Fruit fly (Drosophila melanogaster) whole organism, wandering third instar larva: ENCODE data around the gene Ser.

Experiments
- Abd-B ChIP-seq: fragments of >200 bp; optimal IDR thresholded peaks from 2 replicates; lab custom pipeline; 2017; ENCODE audit warnings: missing biosample characterization, missing genetic modification characterization
- CG32264 ChIP-seq: fragments of 200-800 bp; sonication (Bioruptor generic); optimal IDR thresholded peaks from 2 replicates; lab custom pipeline; 2016; ENCODE audit warnings: missing biosample characterization, missing genetic modification characterization
- CG9705 ChIP-seq: fragments of 200-800 bp; sonication (Bioruptor generic); optimal IDR thresholded peaks from 2 replicates; lab custom pipeline; 2018; ENCODE audit warnings: missing biosample characterization, mild to moderate bottlenecking, missing genetic modification characterization
- CrebA ChIP-seq: fragments of 200-800 bp; sonication (Bioruptor generic); optimal IDR thresholded peaks from 2 replicates; lab custom pipeline; 2016; ENCODE audit warnings: missing biosample characterization, mild to moderate bottlenecking, missing genetic modification characterization, borderline replicate concordance
- Dfd ChIP-seq: fragments of >200 bp; optimal IDR thresholded peaks from 2 replicates; lab custom pipeline; 2017; ENCODE audit warnings: missing biosample characterization, missing genetic modification characterization
- Dif ChIP-seq: fragments of 200-275, 200-300 bp; sonication (Bioruptor generic); optimal IDR thresholded peaks from 2 replicates; lab custom pipeline; 2018; ENCODE audit warnings: missing biosample characterization, missing genetic modification characterization; ENCODE audit not compliant: partially characterized antibody
- GATAd ChIP-seq: sonication (Bioruptor generic); optimal IDR thresholded peaks from 2 replicates; lab custom pipeline; 2016; ENCODE audit warnings: missing biosample characterization, missing genetic modification characterization
- HLH106 ChIP-seq: fragments of 200-800 bp; optimal IDR thresholded peaks from 3 replicates; lab custom pipeline; 2019; ENCODE audit warnings: missing biosample characterization, mild to moderate bottlenecking, missing genetic modification characterization, moderate library complexity
- Hnf4 ChIP-seq: fragments of 200-800 bp; sonication (Bioruptor generic); optimal IDR thresholded peaks from 2 replicates; lab custom pipeline; 2016; ENCODE audit warnings: missing biosample characterization, mild to moderate bottlenecking, missing genetic modification characterization
- Hr78 ChIP-seq: fragments of >200 bp; optimal IDR thresholded peaks from 2 replicates; lab custom pipeline; 2017; ENCODE audit warnings: missing biosample characterization, missing genetic modification characterization
- Hr83 ChIP-seq: fragments of 200-300 bp; sonication (Bioruptor generic); optimal IDR thresholded peaks from 2 replicates; lab custom pipeline; 2016; ENCODE audit warnings: missing biosample characterization, mild to moderate bottlenecking, missing genetic modification characterization, moderate library complexity; ENCODE audit not compliant: poor library complexity, severe bottlenecking
- Jra ChIP-seq: sonication (Bioruptor generic); optimal IDR thresholded peaks from 2 replicates; lab custom pipeline; 2016; ENCODE audit warnings: missing biosample characterization, missing genetic modification characterization
- Mio ChIP-seq: sonication (Bioruptor generic); optimal IDR thresholded peaks from 2 replicates; lab custom pipeline; 2016; ENCODE audit warnings: missing biosample characterization, missing genetic modification characterization
- Myc ChIP-seq: fragments of >200 bp; optimal IDR thresholded peaks from 2 replicates; lab custom pipeline; 2017
- N ChIP-seq: fragments of >200 bp; optimal IDR thresholded peaks from 2 replicates; lab custom pipeline; 2018; ENCODE audit warnings: missing biosample characterization, missing external identifiers, missing genetic modification characterization
- OdsH ChIP-seq: fragments of 200-800 bp; sonication (Bioruptor generic); optimal IDR thresholded peaks from 2 replicates; lab custom pipeline; 2016; ENCODE audit warnings: missing biosample characterization, mild to moderate bottlenecking, missing genetic modification characterization
- Rel ChIP-seq, 2 experiments: fragments of 200-800 bp; sonication (Bioruptor generic) in 1 of 2; optimal IDR thresholded peaks; 2 replicates in 1 of 2; 3 replicates in 1 of 2; lab custom pipeline; 2016 to 2019; ENCODE audit warnings: mild to moderate bottlenecking in 2 of 2, missing biosample characterization in 2 of 2, missing genetic modification characterization in 2 of 2, moderate library complexity in 1 of 2
- Sp1 ChIP-seq: fragments of 200-800 bp; sonication (Bioruptor generic); optimal IDR thresholded peaks from 3 replicates; lab custom pipeline; 2019; ENCODE audit warnings: missing biosample characterization, mild to moderate bottlenecking, missing genetic modification characterization, moderate library complexity
- Vsx2 ChIP-seq: fragments of 200-300, 225-300 bp; sonication (Bioruptor generic); optimal IDR thresholded peaks from 2 replicates; lab custom pipeline; 2018; ENCODE audit warnings: missing biosample characterization, missing genetic modification characterization; ENCODE audit not compliant: partially characterized antibody
- br ChIP-seq: fragments of 200-800 bp; sonication (Bioruptor generic); optimal IDR thresholded peaks from 2 replicates; lab custom pipeline; 2016; ENCODE audit warnings: missing biosample characterization, missing genetic modification characterization
- brk ChIP-seq: fragments of 200-800 bp; sonication (Bioruptor generic); optimal IDR thresholded peaks from 2 replicates; lab custom pipeline; 2016; ENCODE audit warnings: missing biosample characterization, mild to moderate bottlenecking, missing genetic modification characterization
- dl ChIP-seq, 2 experiments: fragments of 175-275, 200-275 bp in 1 of 2; fragments of 200-275 bp in 1 of 2; sonication (Bioruptor generic); optimal IDR thresholded peaks; lab custom pipeline; 2018; ENCODE audit warnings: mild to moderate bottlenecking in 2 of 2, missing biosample characterization in 2 of 2, missing genetic modification characterization in 2 of 2, moderate library complexity in 2 of 2; ENCODE audit not compliant: partially characterized antibody in 2 of 2, insufficient read depth in 1 of 2
- dmrt93B ChIP-seq: fragments of 200-800 bp; sonication (Bioruptor generic); optimal IDR thresholded peaks from 2 replicates; lab custom pipeline; 2018; ENCODE audit warnings: missing biosample characterization, mild to moderate bottlenecking, missing genetic modification characterization
- dsf ChIP-seq: sonication (Bioruptor generic); optimal IDR thresholded peaks from 2 replicates; lab custom pipeline; 2016; ENCODE audit warnings: missing biosample characterization, missing genetic modification characterization, borderline replicate concordance
- ey ChIP-seq: fragments of 200-800 bp; sonication (Bioruptor generic); optimal IDR thresholded peaks from 2 replicates; lab custom pipeline; 2016; ENCODE audit warnings: missing biosample characterization, missing genetic modification characterization
- foxo ChIP-seq, 2 experiments: fragments of 200-800 bp; sonication (Bioruptor generic); optimal IDR thresholded peaks; 2 replicates in 1 of 2; 3 replicates in 1 of 2; lab custom pipeline; 2016 to 2017; ENCODE audit warnings: missing biosample characterization in 2 of 2, missing genetic modification characterization in 2 of 2
- fru ChIP-seq: fragments of 200-800 bp; sonication (Bioruptor generic); optimal IDR thresholded peaks from 3 replicates; lab custom pipeline; 2016; ENCODE audit warnings: missing biosample characterization, mild to moderate bottlenecking, missing genetic modification characterization
- h ChIP-seq: fragments of 200-800 bp; sonication (Bioruptor generic); optimal IDR thresholded peaks from 3 replicates; lab custom pipeline; 2016; ENCODE audit warnings: missing biosample characterization, mild to moderate bottlenecking, missing genetic modification characterization
- jim ChIP-seq: fragments of 175-275, 200-325 bp; sonication (Bioruptor generic); optimal IDR thresholded peaks from 2 replicates; lab custom pipeline; 2016; ENCODE audit warnings: missing biosample characterization, mild to moderate bottlenecking, missing genetic modification characterization
- lola ChIP-seq: fragments of >200 bp; optimal IDR thresholded peaks from 2 replicates; lab custom pipeline; 2017; ENCODE audit warnings: missing biosample characterization, missing genetic modification characterization
- pan ChIP-seq: fragments of >200 bp; optimal IDR thresholded peaks from 2 replicates; lab custom pipeline; 2017
- psq ChIP-seq: fragments of 200-800 bp; sonication (Bioruptor generic); optimal IDR thresholded peaks from 3 replicates; lab custom pipeline; 2017; ENCODE audit warnings: missing biosample characterization, mild to moderate bottlenecking, missing genetic modification characterization, moderate library complexity
- rgr ChIP-seq: fragments of 200-800 bp; sonication (Bioruptor generic); optimal IDR thresholded peaks from 3 replicates; lab custom pipeline; 2016; ENCODE audit warnings: missing biosample characterization, mild to moderate bottlenecking, missing genetic modification characterization
- sage ChIP-seq: fragments of 200-800 bp; sonication (Bioruptor generic); optimal IDR thresholded peaks from 2 replicates; lab custom pipeline; 2016; ENCODE audit warnings: missing biosample characterization, mild to moderate bottlenecking, missing genetic modification characterization
- sv ChIP-seq: fragments of 200-800 bp; sonication (Bioruptor generic); optimal IDR thresholded peaks from 3 replicates; lab custom pipeline; 2016; ENCODE audit warnings: missing biosample characterization, missing genetic modification characterization
- tai ChIP-seq: sonication (Bioruptor generic); optimal IDR thresholded peaks from 2 replicates; lab custom pipeline; 2016; ENCODE audit warnings: missing biosample characterization, missing genetic modification characterization
- usp ChIP-seq: fragments of >200 bp; optimal IDR thresholded peaks from 2 replicates; lab custom pipeline; 2017; ENCODE audit warnings: missing biosample characterization, missing genetic modification characterization
- woc ChIP-seq: sonication (Bioruptor generic); optimal IDR thresholded peaks from 2 replicates; lab custom pipeline; 2016; ENCODE audit warnings: missing biosample characterization, mild to moderate bottlenecking, missing genetic modification characterization

Ser gene

dm6 chr3R:27204694-27205414, 10.8 kb upstream of the Ser start (continued):
- no peak for TF ChIP-seq dsf (GFP tag; lab: Kevin White, UChicago)
- TF ChIP-seq brk (GFP tag; lab: Kevin White, UChicago): no peak

DNA sequence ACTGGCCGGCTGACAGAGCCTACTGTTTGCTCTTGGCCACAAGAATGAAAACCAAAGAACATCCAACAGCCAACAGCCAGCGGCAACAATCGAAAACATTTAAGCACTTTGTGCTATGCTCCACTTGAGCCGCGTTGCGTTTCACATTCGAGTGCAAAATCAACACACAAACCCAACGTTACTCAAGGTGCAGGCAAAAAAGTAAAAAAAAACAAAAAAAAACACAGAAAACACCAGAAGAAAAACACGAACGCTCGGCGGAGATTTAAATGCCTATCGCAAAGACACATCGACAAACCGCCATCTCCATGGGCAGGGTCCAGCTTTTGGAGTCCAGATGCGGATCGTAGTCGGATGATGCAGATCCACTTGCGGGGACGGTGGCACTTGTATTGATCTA, 9.8 kb upstream of the Ser start:
- no peak for TF ChIP-seq Dif (GFP tag; lab: Kevin White, UChicago)

- no peak for TF ChIP-seq Rel (GFP tag; optimal IDR thresholded peaks at IDR 0.05; lab: Kevin White, UChicago)
- TF ChIP-seq Rel (tag; optimal IDR thresholded peaks at IDR 0.05; lab: Kevin White, UChicago): no peak
- no peak for TF ChIP-seq HLH106 (tag; lab: Kevin White, UChicago)
- no peak for TF ChIP-seq foxo (GFP tag; optimal IDR thresholded peaks at IDR 0.05; lab: Kevin White, UChicago)
- TF ChIP-seq CrebA (GFP tag; lab: Kevin White, UChicago): no peak
- TF ChIP-seq lola: no peak
- TF ChIP-seq psq (GFP tag; lab: Kevin White, UChicago): no peak
- no peak for TF ChIP-seq CG9705 (GFP tag; lab: Kevin White, UChicago)
- TF ChIP-seq jim (GFP tag; lab: Kevin White, UChicago): no peak
- no peak for TF ChIP-seq sage (GFP tag; lab: Kevin White, UChicago)
- TF ChIP-seq CG32264 (GFP tag; lab: Kevin White, UChicago): no peak
- no peak for TF ChIP-seq dsf (GFP tag; lab: Kevin White, UChicago)
- no peak for TF ChIP-seq Myc (lab: Kevin White, UChicago)
- no peak for TF ChIP-seq Vsx2 (GFP tag; lab: Kevin White, UChicago)
- TF ChIP-seq Dif (GFP tag; lab: Kevin White, UChicago): no peak
- TF ChIP-seq Sp1 (GFP tag; lab: Kevin White, UChicago): no peak
- no peak for TF ChIP-seq Mio (GFP tag; lab: Kevin White, UChicago)
- TF ChIP-seq Abd-B (GFP tag; lab: Kevin White, UChicago): no peak
- TF ChIP-seq woc (GFP tag; lab: Kevin White, UChicago): no peak
- no peak for TF ChIP-seq OdsH
- no peak for TF ChIP-seq dmrt93B (GFP tag; lab: Kevin White, UChicago)
- TF ChIP-seq, all 38 proteins: peak for 0
These were observed 8.3 kb upstream of the Ser start for dm6 chr3R:27202330-27202729.

DNA sequence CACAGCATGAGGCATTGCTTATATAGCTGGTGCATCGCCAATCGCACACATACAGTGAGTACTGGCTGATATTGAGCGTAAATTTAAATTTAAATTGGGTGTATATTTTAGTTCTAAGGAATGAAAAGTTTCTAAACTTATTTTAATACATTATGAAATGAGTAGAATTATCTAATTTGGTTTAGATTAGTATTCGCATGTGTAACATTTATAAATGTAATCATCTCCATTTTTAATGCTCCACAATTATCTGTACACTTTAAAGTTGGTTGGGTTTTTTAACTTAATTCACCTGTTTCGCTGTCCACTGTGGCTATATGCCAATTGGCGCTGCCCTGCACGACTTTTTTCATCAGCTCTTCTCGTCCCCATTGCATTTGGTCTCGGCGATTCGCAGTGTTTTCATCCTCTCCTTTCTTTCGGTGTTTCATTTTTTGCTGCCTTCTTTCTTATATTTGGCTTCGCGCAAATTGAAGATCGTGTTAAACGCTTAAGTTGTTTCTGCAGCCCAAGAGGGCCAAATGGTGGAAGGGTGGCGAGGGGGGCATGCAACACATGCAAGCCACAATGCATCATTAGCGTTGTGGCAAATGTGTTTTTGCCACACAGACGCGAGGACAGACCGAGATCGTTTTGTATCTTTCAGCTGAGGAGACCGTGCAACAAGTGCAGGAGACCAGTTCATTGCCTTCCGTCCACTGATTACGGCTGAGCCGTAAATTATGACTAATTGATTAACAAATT, 7.6 kb upstream of the Ser start:
- no peak for TF ChIP-seq sv
- peak; percentile 53 for TF ChIP-seq CG9705 (GFP tag; lab: Kevin White, UChicago)
- TF ChIP-seq Sp1 (GFP tag; lab: Kevin White, UChicago): peak; percentile 81
- TF ChIP-seq usp: no peak
- no peak for TF ChIP-seq GATAd
- no peak for TF ChIP-seq Hr83 (GFP tag; lab: Kevin White, UChicago)
- TF ChIP-seq CrebA (GFP tag; lab: Kevin White, UChicago): peak; percentile 0
- TF ChIP-seq OdsH: peak; percentile 84
- TF ChIP-seq HLH106 (tag; lab: Kevin White, UChicago): peak; percentile 87
- TF ChIP-seq Myc (lab: Kevin White, UChicago): no peak
- peak; percentile 24 for TF ChIP-seq Vsx2 (GFP tag; lab: Kevin White, UChicago)
- TF ChIP-seq sage (GFP tag; lab: Kevin White, UChicago): peak; percentile 16
- TF ChIP-seq tai (GFP tag; lab: Kevin White, UChicago): no peak
- peak in 1 of 2 experiments; percentile 85 for TF ChIP-seq foxo (GFP tag; optimal IDR thresholded peaks at IDR 0.05; lab: Kevin White, UChicago)
- no peak for TF ChIP-seq brk (GFP tag; lab: Kevin White, UChicago)
- no peak for TF ChIP-seq Hr78 (GFP tag; lab: Kevin White, UChicago)
- TF ChIP-seq Jra: no peak
- peak; percentile 20 for TF ChIP-seq Hnf4 (GFP tag; lab: Kevin White, UChicago)
- peak; percentile 74 for TF ChIP-seq rgr (GFP tag; lab: Kevin White, UChicago)
- TF ChIP-seq jim (GFP tag; lab: Kevin White, UChicago): no peak
- no peak for TF ChIP-seq Mio (GFP tag; lab: Kevin White, UChicago)
- TF ChIP-seq N (GFP tag; lab: Kevin White, UChicago): no peak
- no peak for TF ChIP-seq Dfd (GFP tag; lab: Kevin White, UChicago)
- TF ChIP-seq fru (GFP tag; lab: Kevin White, UChicago): peak; percentile 85
- TF ChIP-seq h (GFP tag; lab: Kevin White, UChicago): peak; percentile 88
- TF ChIP-seq dsf (GFP tag; lab: Kevin White, UChicago): no peak
- TF ChIP-seq CG32264 (GFP tag; lab: Kevin White, UChicago): peak; percentile 3
- TF ChIP-seq Rel (GFP tag; optimal IDR thresholded peaks at IDR 0.05; lab: Kevin White, UChicago): no peak
- no peak for TF ChIP-seq Rel (tag; optimal IDR thresholded peaks at IDR 0.05; lab: Kevin White, UChicago)
- no peak for TF ChIP-seq dl (GFP tag; optimal IDR thresholded peaks at IDR 0.05; lab: Kevin White, UChicago; ENCODE audit: insufficient read depth in 1 of 2, partially characterized antibody in 2 of 2)
- peak; percentile 92 for TF ChIP-seq psq (GFP tag; lab: Kevin White, UChicago)
- TF ChIP-seq pan (lab: Kevin White, UChicago): no peak
- TF ChIP-seq br (GFP tag; lab: Kevin White, UChicago): no peak
- peak; percentile 29 for TF ChIP-seq ey (GFP tag; lab: Kevin White, UChicago)
- TF ChIP-seq lola: no peak
